Worm (Caenorhabditis elegans): ENCODE measurements around the gene rpt-1.

DNA sequence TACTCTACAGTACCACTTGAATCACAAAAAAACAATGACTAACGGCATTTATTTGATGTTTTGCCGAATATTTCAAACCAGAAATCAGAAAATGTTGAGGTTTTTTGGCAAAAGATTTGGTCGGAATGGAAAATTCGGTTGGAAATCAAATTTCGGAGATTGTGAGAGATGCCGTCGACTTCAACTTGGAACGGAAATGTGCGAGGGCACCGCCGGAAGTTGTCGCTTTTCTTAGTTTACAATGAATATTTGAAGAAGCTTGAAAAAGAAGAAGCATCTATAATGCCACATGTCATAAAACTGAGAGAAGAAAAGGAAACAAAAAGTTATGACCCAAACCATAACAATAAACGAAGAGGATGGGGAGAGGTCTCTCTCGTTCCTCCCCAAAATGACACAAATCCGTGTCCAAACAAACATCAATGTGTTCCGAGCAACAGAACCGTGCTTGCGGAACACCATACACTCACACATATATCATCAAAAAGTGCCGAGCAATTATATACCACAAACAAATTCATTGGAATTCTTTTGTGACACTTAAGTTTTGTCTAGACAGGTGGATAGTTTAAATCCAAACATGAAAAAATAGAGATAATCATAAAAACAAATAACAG, 8.4 kb upstream of the rpt-1 start:
- TF ChIP-seq ama-1 (optimal IDR thresholded peaks at IDR 0.05) (no peak), sea-1 (GFP tag; conservative IDR thresholded peaks at IDR 0.05) (no peak), tbx-37 (GFP tag; conservative IDR thresholded peaks at IDR 0.05) (no peak), scrt-1 (GFP tag; IDR thresholded peaks at IDR 0.05) (no peak), ceh-36 (tag; optimal IDR thresholded peaks at IDR 0.05) (no peak), flt-1 (GFP tag; IDR thresholded peaks at IDR 0.05) (no peak), F13C5.2 (tag; optimal IDR thresholded peaks at IDR 0.05) (no peak), hmbx-1 (tag; optimal IDR thresholded peaks at IDR 0.05) (no peak), pes-1 (GFP tag; IDR thresholded peaks at IDR 0.05) (no peak), ets-7 (tag; optimal IDR thresholded peaks at IDR 0.05) (no peak), hmg-4 (GFP tag; optimal IDR thresholded peaks at IDR 0.05) (no peak), hnd-1 (tag; optimal IDR thresholded peaks at IDR 0.05) (no peak)
